Worm (Caenorhabditis elegans): ENCODE data around the gene mab-3.

mab-3 gene

DNA sequence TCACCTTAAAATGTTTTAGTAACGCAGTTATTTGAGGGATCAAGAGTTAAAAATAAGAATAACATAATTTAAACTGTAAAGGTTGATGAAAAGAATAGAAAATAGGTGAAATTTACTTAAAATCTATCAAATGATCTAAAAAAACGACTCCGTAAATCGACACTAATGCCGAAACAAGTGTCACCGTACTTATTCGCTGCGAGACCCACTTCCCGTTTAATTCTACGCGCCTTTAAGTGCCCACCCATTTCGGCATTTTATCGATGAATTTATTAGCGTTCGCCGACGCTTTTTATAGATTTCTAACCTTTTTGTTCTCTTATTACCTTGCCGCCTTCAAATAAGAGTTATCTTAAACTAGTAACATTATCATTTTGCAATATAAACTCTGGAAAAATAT lies 14.1 kb downstream of the mab-3 start, which contains the start of the genes Y53C12B.1 and nos-3 (continued):
- TF ChIP-seq nhr-76 (tag; optimal IDR thresholded peaks at IDR 0.05) (no peak), dpl-1 (GFP tag; optimal IDR thresholded peaks at IDR 0.05) (peak; percentile 71 to 81 (median 78)), unc-130 (tag; optimal IDR thresholded peaks at IDR 0.05) (peak; percentile 73), ceh-63 (GFP tag; optimal IDR thresholded peaks at IDR 0.05) (no peak), irx-1 (tag; optimal IDR thresholded peaks at IDR 0.05) (peak; percentile 68), aha-1 (tag; optimal IDR thresholded peaks at IDR 0.05) (no peak), unc-98 (GFP tag; IDR thresholded peaks at IDR 0.05) (no peak), egl-13 (tag; optimal IDR thresholded peaks at IDR 0.05) (peak; percentile 39), zag-1 (tag; optimal IDR thresholded peaks at IDR 0.05) (no peak), fkh-8 (tag; optimal IDR thresholded peaks at IDR 0.05) (peak; percentile 62), blmp-1 (tag; optimal IDR thresholded peaks at IDR 0.05) (peak; percentile 74), ces-1 (GFP tag; optimal IDR thresholded peaks at IDR 0.05) (no peak), pqm-1 (tag; optimal IDR thresholded peaks at IDR 0.05) (no peak), nhr-28 (tag; optimal IDR thresholded peaks at IDR 0.05) (no peak), efl-3 (GFP tag; optimal IDR thresholded peaks at IDR 0.05) (no peak), ztf-4 (tag; optimal IDR thresholded peaks at IDR 0.05) (no peak), pax-3 (tag; optimal IDR thresholded peaks at IDR 0.05) (peak; percentile 28), C34B4.2 (tag; optimal IDR thresholded peaks at IDR 0.05) (no peak), C16A3.4 (tag; optimal IDR thresholded peaks at IDR 0.05) (peak; percentile 90), grh-1 (GFP tag; IDR thresholded peaks at IDR 0.05) (peak; percentile 63), xbp-1 (tag; optimal IDR thresholded peaks at IDR 0.05) (peak; percentile 80), F16B12.6 (tag; optimal IDR thresholded peaks at IDR 0.05) (peak; percentile 65), ceh-88 (GFP tag; IDR thresholded peaks at IDR 0.05) (no peak), nhr-237 (tag; optimal IDR thresholded peaks at IDR 0.05) (peak; percentile 9), sox-4 (tag; optimal IDR thresholded peaks at IDR 0.05) (no peak), zip-4 (GFP tag; optimal IDR thresholded peaks at IDR 0.05) (no peak), ama-1 (optimal IDR thresholded peaks at IDR 0.05) (no peak), fos-1 (tag; optimal IDR thresholded peaks at IDR 0.05) (peak; percentile 42), alr-1 (tag; optimal IDR thresholded peaks at IDR 0.05; ENCODE audit: borderline replicate concordance) (no peak), Y116A8C.19 (tag; optimal IDR thresholded peaks at IDR 0.05; ENCODE audit: borderline replicate concordance) (no peak), nhr-90 (tag; optimal IDR thresholded peaks at IDR 0.05; ENCODE audit: poor library complexity) (peak; percentile 68), isw-1 (GFP tag; IDR thresholded peaks at IDR 0.05) (peak; percentile 89), lir-3 (tag; optimal IDR thresholded peaks at IDR 0.05; ENCODE audit: poor library complexity) (peak; percentile 63), lin-35 (GFP tag; optimal IDR thresholded peaks at IDR 0.05) (peak; percentile 83 to 87), C04F5.9 (tag; optimal IDR thresholded peaks at IDR 0.05) (peak; percentile 18), efl-1 (optimal IDR thresholded peaks at IDR 0.05) (peak; percentile 87 to 89), efl-1 (GFP tag; optimal IDR thresholded peaks at IDR 0.05 in 1 of 2) (peak; percentile 77 to 97), nhr-47 (tag; optimal IDR thresholded peaks at IDR 0.05) (peak; percentile 80), lin-15B (tag; optimal IDR thresholded peaks at IDR 0.05) (peak; percentile 57), fkh-4 (tag; optimal IDR thresholded peaks at IDR 0.05; ENCODE audit: borderline replicate concordance) (no peak), tlp-1 (tag; optimal IDR thresholded peaks at IDR 0.05) (no peak), hlh-17 (GFP tag; optimal IDR thresholded peaks at IDR 0.05; ENCODE audit: borderline replicate concordance) (no peak), sup-37 (GFP tag; optimal IDR thresholded peaks at IDR 0.05) (no peak), ceh-8 (GFP tag; optimal IDR thresholded peaks at IDR 0.05) (peak; percentile 22), mef-2 (tag; optimal IDR thresholded peaks at IDR 0.05) (no peak), tbx-2 (tag; optimal IDR thresholded peaks at IDR 0.05) (peak; percentile 75), nhr-84 (tag; optimal IDR thresholded peaks at IDR 0.05) (no peak)
